Fruit fly (Drosophila melanogaster): Measurements from ENCODE around the gene DIP-gamma.

Gene DIP-gamma

DNA sequence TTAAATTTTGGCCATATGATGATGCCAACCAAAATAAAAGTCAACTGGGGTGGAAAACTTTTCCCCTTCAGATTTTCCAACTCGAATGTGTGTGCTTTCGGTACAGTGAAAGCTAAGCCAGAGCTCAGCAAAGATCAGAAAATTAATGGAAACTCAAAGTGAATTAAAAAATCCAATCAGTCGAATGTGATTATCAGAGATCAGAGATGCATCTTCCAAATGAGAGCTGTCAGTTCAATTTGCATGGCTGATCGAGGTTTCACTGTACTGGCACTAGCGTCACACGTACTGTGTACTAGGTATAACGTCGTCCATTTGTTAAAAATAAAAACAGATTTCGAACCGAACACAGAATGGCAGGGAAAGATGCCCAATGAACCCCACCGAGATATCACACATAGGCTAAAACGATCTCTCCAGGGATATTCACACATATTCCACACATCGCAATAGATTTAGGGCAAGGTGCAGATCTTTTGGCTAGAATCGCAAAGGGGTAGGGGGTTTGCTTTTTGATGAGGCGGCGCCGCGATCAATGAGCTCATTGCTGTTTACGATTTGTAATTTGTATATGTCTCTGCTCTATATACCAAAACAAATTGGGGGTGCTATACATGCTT is 65.2 kb downstream of the DIP-gamma start (continued):
- TF ChIP-seq trem (tag; optimal IDR thresholded peaks at IDR 0.05): no peak
- peak; percentile 46 for TF ChIP-seq CG30431 (GFP tag; optimal IDR thresholded peaks at IDR 0.05)
- TF ChIP-seq Mad (GFP tag; optimal IDR thresholded peaks at IDR 0.05): peak; percentile 58
- peak; percentile 84 for TF ChIP-seq CG1603 (tag; optimal IDR thresholded peaks at IDR 0.05)
- TF ChIP-seq CG6689 (GFP tag; IDR thresholded peaks at IDR 0.05): peak; percentile 86
- no peak for TF ChIP-seq zen (tag; optimal IDR thresholded peaks at IDR 0.05)
- TF ChIP-seq gsb-n (tag; optimal IDR thresholded peaks at IDR 0.05): peak; percentile 25
- TF ChIP-seq Poxn (GFP tag; IDR thresholded peaks at IDR 0.05): no peak
- peak; percentile 86 for TF ChIP-seq CG32772 (GFP tag; IDR thresholded peaks at IDR 0.05)
- peak; percentile 79 for TF ChIP-seq chn (GFP tag; optimal IDR thresholded peaks at IDR 0.05)
- TF ChIP-seq HLH4C (GFP tag; IDR thresholded peaks at IDR 0.05; ENCODE audit: partially characterized antibody): no peak
- TF ChIP-seq CG2129 (GFP tag; IDR thresholded peaks at IDR 0.05; ENCODE audit: partially characterized antibody): no peak
- TF ChIP-seq aop (GFP tag; IDR thresholded peaks at IDR 0.05): peak; percentile 64; the same call in 1 of the 2 replicates
- peak; percentile 68 for TF ChIP-seq pum (GFP tag; optimal IDR thresholded peaks at IDR 0.05)
- TF ChIP-seq tna (GFP tag; IDR thresholded peaks at IDR 0.05; ENCODE audit: partially characterized antibody): no peak
- peak; percentile 68 for TF ChIP-seq CG12391 (tag; optimal IDR thresholded peaks at IDR 0.05)
- TF ChIP-seq tup (GFP tag; optimal IDR thresholded peaks at IDR 0.05): no peak
- no peak for TF ChIP-seq CG15073 (GFP tag; optimal IDR thresholded peaks at IDR 0.05)
- no peak for TF ChIP-seq sna (GFP tag; IDR thresholded peaks at IDR 0.05; ENCODE audit: partially characterized antibody)
- TF ChIP-seq Lim3 (GFP tag; IDR thresholded peaks at IDR 0.05): 0 out of 2 replicates have a peak, but pooled peaks have one; percentile 37
- peak in 1 of 2 experiments; percentile 80 for TF ChIP-seq bsh (GFP tag; optimal IDR thresholded peaks at IDR 0.05)
- TF ChIP-seq chm (GFP tag; IDR thresholded peaks at IDR 0.05): peak; percentile 65; the same call in 1 of the 2 replicates
- TF ChIP-seq lmd (GFP tag; IDR thresholded peaks at IDR 0.05): peak; percentile 90
- TF ChIP-seq CG4820 (GFP tag; optimal IDR thresholded peaks at IDR 0.05): peak; percentile 33
- TF ChIP-seq Pdp1 (GFP tag; optimal IDR thresholded peaks at IDR 0.05): peak; percentile 70 to 81
- no peak for TF ChIP-seq CG30020 (tag; optimal IDR thresholded peaks at IDR 0.05)
- TF ChIP-seq CG9437 (GFP tag; optimal IDR thresholded peaks at IDR 0.05): peak; percentile 4
- no peak for TF ChIP-seq CG10565 (GFP tag; optimal IDR thresholded peaks at IDR 0.05)
- TF ChIP-seq unpg (GFP tag; optimal IDR thresholded peaks at IDR 0.05): peak; percentile 82
- peak; percentile 32 for TF ChIP-seq Ets97D (GFP tag; optimal IDR thresholded peaks at IDR 0.05)
- peak; percentile 66 for TF ChIP-seq disco-r (GFP tag; optimal IDR thresholded peaks at IDR 0.05)
- TF ChIP-seq Sox102F (GFP tag; optimal IDR thresholded peaks at IDR 0.05): peak; percentile 82
- peak; percentile 8 for TF ChIP-seq CG10267 (tag; optimal IDR thresholded peaks at IDR 0.05)
- no peak for TF ChIP-seq fd64A (GFP tag; optimal IDR thresholded peaks at IDR 0.05)
- no peak for TF ChIP-seq dmrt11E (tag; optimal IDR thresholded peaks at IDR 0.05)
- no peak for TF ChIP-seq nom (GFP tag; optimal IDR thresholded peaks at IDR 0.05)
- TF ChIP-seq kay (GFP tag; optimal IDR thresholded peaks at IDR 0.05): peak; percentile 38
- TF ChIP-seq nerfin-1 (tag; optimal IDR thresholded peaks at IDR 0.05): no peak
- TF ChIP-seq CG4282 (GFP tag; optimal IDR thresholded peaks at IDR 0.05): no peak
- peak; percentile 49 for TF ChIP-seq da (GFP tag; optimal IDR thresholded peaks at IDR 0.05)
- TF ChIP-seq lbe (GFP tag; optimal IDR thresholded peaks at IDR 0.05): no peak
- peak; percentile 74 for TF ChIP-seq Side (GFP tag; optimal IDR thresholded peaks at IDR 0.05)
- peak in 1 of 3 experiments; percentile 4 for TF ChIP-seq lola (GFP tag; optimal IDR thresholded peaks at IDR 0.05)
- TF ChIP-seq exex (tag; optimal IDR thresholded peaks at IDR 0.05): no peak
- TF ChIP-seq CG13624 (GFP tag; optimal IDR thresholded peaks at IDR 0.05): peak; percentile 88
- TF ChIP-seq H15 (GFP tag; IDR thresholded peaks at IDR 0.05): peak; percentile 78
- TF ChIP-seq Adf1 (GFP tag; IDR thresholded peaks at IDR 0.05): no peak; the same call in 1 of the 2 replicates
- no peak for TF ChIP-seq CG13894 (tag; optimal IDR thresholded peaks at IDR 0.05)
- TF ChIP-seq CG7928 (GFP tag; optimal IDR thresholded peaks at IDR 0.05): no peak

Measured in whole organism, embryonic.